Worm (Caenorhabditis elegans) whole organism, early embryonic: ENCODE results near the gene prk-1.

Source experiments
- B0310.2 ChIP-seq: sonication (generic microtip); optimal IDR thresholded peaks from 2 replicates; lab custom pipeline; 2016; ENCODE audit warnings: mild to moderate bottlenecking, missing genetic modification characterization, missing compliant biosample characterization
- F13C5.2 ChIP-seq: sonication (generic microtip); optimal IDR thresholded peaks from 2 replicates; lab custom pipeline; 2017; ENCODE audit warnings: mild to moderate bottlenecking, missing genetic modification characterization, inconsistent platforms, missing compliant biosample characterization
- aly-1 ChIP-seq: sonication (generic microtip); optimal IDR thresholded peaks from 2 replicates; lab custom pipeline; 2016; ENCODE audit warnings: missing genetic modification characterization, missing compliant biosample characterization
- ama-1 ChIP-seq: fragments of 150-350 bp; optimal IDR thresholded peaks from 2 replicates; lab custom pipeline; 2014
- ceh-13 ChIP-seq: fragments of 200-800 bp; sonication (Bioruptor generic); optimal IDR thresholded peaks from 2 replicates; lab custom pipeline; 2018; ENCODE audit warnings: mild to moderate bottlenecking, missing genetic modification characterization, missing compliant biosample characterization
- ceh-36 ChIP-seq: sonication (generic microtip); optimal IDR thresholded peaks from 2 replicates; lab custom pipeline; 2016; ENCODE audit warnings: missing genetic modification characterization, inconsistent platforms, missing compliant biosample characterization
- ets-7 ChIP-seq: sonication (generic microtip); optimal IDR thresholded peaks from 2 replicates; lab custom pipeline; 2016; ENCODE audit warnings: missing genotype, missing genetic modification characterization, missing compliant biosample characterization
- flt-1 ChIP-seq: fragments of 200-800 bp; sonication (Bioruptor generic); IDR thresholded peaks from 2 replicates; pipeline ENCODE4 v1.3.6; 2022; ENCODE audit warnings: missing genetic modification characterization, missing compliant biosample characterization
- hmbx-1 ChIP-seq: sonication (generic microtip); optimal IDR thresholded peaks from 2 replicates; lab custom pipeline; 2016; ENCODE audit warnings: mild to moderate bottlenecking, missing genetic modification characterization, missing compliant biosample characterization
- hmg-4 ChIP-seq: fragments of 200-800 bp; sonication (Bioruptor generic); optimal IDR thresholded peaks from 2 replicates; lab custom pipeline; 2018; ENCODE audit warnings: mild to moderate bottlenecking, missing genetic modification characterization, missing compliant biosample characterization
- hnd-1 ChIP-seq: sonication (generic microtip); optimal IDR thresholded peaks from 2 replicates; lab custom pipeline; 2016; ENCODE audit warnings: missing genetic modification characterization, missing compliant biosample characterization
- pes-1 ChIP-seq: fragments of 200-800 bp; sonication (Bioruptor generic); IDR thresholded peaks from 2 replicates; pipeline ENCODE4 v1.3.6; 2022; ENCODE audit warnings: missing genetic modification reagents, missing genetic modification characterization, missing compliant biosample characterization
- scrt-1 ChIP-seq: fragments of 200-800 bp; sonication (Bioruptor generic); IDR thresholded peaks from 2 replicates; pipeline ENCODE4 v1.3.6; 2022; ENCODE audit warnings: missing genetic modification characterization, missing compliant biosample characterization
- sea-1 ChIP-seq: fragments of 200-800 bp; sonication (Bioruptor generic); conservative IDR thresholded peaks from 2 replicates; pipeline ENCODE4 v1.3.6; 2022; ENCODE audit warnings: missing genetic modification characterization, missing compliant biosample characterization
- tbx-11 ChIP-seq: fragments of 200-800 bp; sonication (Bioruptor generic); IDR thresholded peaks from 2 replicates; pipeline ENCODE4 v1.3.6; 2022; ENCODE audit warnings: missing genetic modification characterization, missing compliant biosample characterization
- tbx-37 ChIP-seq: fragments of 200-800 bp; sonication (Bioruptor generic); conservative IDR thresholded peaks from 2 replicates; pipeline ENCODE4 v1.3.6; 2022; ENCODE audit warnings: missing genetic modification reagents, missing genetic modification characterization, missing compliant biosample characterization
- tra-4 ChIP-seq: sonication (generic microtip); optimal IDR thresholded peaks from 2 replicates; lab custom pipeline; 2017; ENCODE audit warnings: missing genetic modification characterization, missing compliant biosample characterization

prk-1 gene

ce11 chrIII:6989900-6990299 lies at the start of gene prk-1:
Gene prk-1, plus strand, starts transcription at chrIII:6990168.
- no peak for TF ChIP-seq ceh-13
- no peak for TF ChIP-seq ets-7 (tag; lab: Kevin White, UChicago)
- TF ChIP-seq ama-1, result no peak
- no peak for TF ChIP-seq sea-1 (GFP tag; lab: Robert Waterston, UW)
- no peak for TF ChIP-seq ceh-36 (tag; lab: Kevin White, UChicago)
- no peak for TF ChIP-seq B0310.2
- TF ChIP-seq hmbx-1 (tag; lab: Kevin White, UChicago), result no peak
- TF ChIP-seq tbx-11, result no peak
- TF ChIP-seq F13C5.2, result no peak
- no peak for TF ChIP-seq tra-4 (tag; lab: Kevin White, UChicago)
- TF ChIP-seq hnd-1 (tag; lab: Kevin White, UChicago), result no peak

- TF ChIP-seq hnd-1 (tag; lab: Kevin White, UChicago), result no peak
- TF ChIP-seq tbx-37 (GFP tag; lab: Robert Waterston, UW), result no peak
- no peak for TF ChIP-seq tra-4 (tag; lab: Kevin White, UChicago)
- no peak for TF ChIP-seq tbx-11
- no peak for TF ChIP-seq ama-1
- TF ChIP-seq ceh-13, result no peak
- TF ChIP-seq aly-1 (tag; lab: Kevin White, UChicago), result no peak
- TF ChIP-seq F13C5.2, result no peak
- TF ChIP-seq ets-7 (tag; lab: Kevin White, UChicago), result no peak
- TF ChIP-seq sea-1 (GFP tag; lab: Robert Waterston, UW), result no peak
- TF ChIP-seq hmg-4 (GFP tag; lab: Kevin White, UChicago), result no peak
- no peak for TF ChIP-seq flt-1
- TF ChIP-seq scrt-1 (GFP tag; lab: Robert Waterston, UW), result no peak
- TF ChIP-seq B0310.2, result no peak
- no peak for TF ChIP-seq hmbx-1 (tag; lab: Kevin White, UChicago)
- TF ChIP-seq ceh-36 (tag; lab: Kevin White, UChicago), result no peak
- no peak for TF ChIP-seq pes-1 (GFP tag; lab: Robert Waterston, UW)
Observed at ce11 chrIII:6945319-6945718, 44.6 kb upstream of the prk-1 start.

DNA sequence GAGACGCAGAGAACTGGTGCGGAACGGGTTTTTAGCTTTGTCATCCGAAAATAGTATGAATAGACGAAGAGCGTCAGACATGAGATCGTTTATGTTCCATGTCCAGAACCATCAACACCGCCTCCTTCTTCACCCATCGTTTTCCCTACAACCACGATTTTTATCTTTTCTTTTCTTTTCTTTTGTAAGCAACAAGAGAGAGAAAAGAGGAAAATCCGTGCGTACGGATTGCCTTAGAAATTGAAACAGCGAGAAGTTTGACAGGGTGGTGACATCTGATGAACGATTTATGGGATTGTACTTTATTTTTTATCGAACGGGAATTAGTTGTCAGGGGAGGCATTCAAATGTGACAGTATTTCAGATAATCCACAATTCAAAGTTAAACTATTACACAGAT lies 44.2 kb upstream of the prk-1 start, which contains the start of gene abu-13:
Gene abu-13, minus strand, starts transcription at position 152 of the 400 bp plus-strand sequence.
- TF ChIP-seq ama-1, result no peak
- no peak for TF ChIP-seq scrt-1 (GFP tag; lab: Robert Waterston, UW)
- TF ChIP-seq ets-7 (tag; lab: Kevin White, UChicago), result no peak
- no peak for TF ChIP-seq tra-4 (tag; lab: Kevin White, UChicago)

DNA sequence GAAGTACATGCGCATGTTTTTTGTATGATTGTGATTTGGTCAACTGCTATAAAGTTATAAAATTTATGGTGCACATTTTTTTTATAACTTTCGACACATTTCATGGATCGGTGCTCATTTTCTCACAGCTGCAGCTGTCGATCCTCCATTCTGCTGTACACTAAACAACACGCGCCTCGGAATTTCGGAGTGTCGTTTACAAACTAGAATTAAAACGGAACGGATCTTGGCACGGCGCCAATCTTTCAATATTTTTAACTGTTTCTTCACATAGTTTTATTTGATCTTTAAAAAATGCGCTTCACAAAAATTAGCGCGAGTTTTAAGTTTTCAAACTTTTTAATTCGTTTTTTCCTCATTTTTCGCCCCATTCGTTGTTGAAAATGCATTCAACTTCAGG lies 43.6 kb upstream of the prk-1 start, which contains the start of gene let-711:
Gene let-711, plus strand, starts transcription at position 337 of the 400 bp plus-strand sequence.
- TF ChIP-seq sea-1 (GFP tag; lab: Robert Waterston, UW), result no peak
- TF ChIP-seq ceh-13, result no peak
- no peak for TF ChIP-seq ets-7 (tag; lab: Kevin White, UChicago)
- TF ChIP-seq B0310.2, result no peak
- no peak for TF ChIP-seq ama-1
- no peak for TF ChIP-seq pes-1 (GFP tag; lab: Robert Waterston, UW)
- TF ChIP-seq ceh-36 (tag; lab: Kevin White, UChicago), result no peak
- TF ChIP-seq tra-4 (tag; lab: Kevin White, UChicago), result no peak
- no peak for TF ChIP-seq aly-1 (tag; lab: Kevin White, UChicago)
- TF ChIP-seq hnd-1 (tag; lab: Kevin White, UChicago), result no peak
- TF ChIP-seq tbx-37 (GFP tag; lab: Robert Waterston, UW), result no peak
- TF ChIP-seq F13C5.2, result no peak
- TF ChIP-seq scrt-1 (GFP tag; lab: Robert Waterston, UW), result no peak
- no peak for TF ChIP-seq hmbx-1 (tag; lab: Kevin White, UChicago)
- TF ChIP-seq tbx-11, result no peak
- no peak for TF ChIP-seq flt-1

DNA sequence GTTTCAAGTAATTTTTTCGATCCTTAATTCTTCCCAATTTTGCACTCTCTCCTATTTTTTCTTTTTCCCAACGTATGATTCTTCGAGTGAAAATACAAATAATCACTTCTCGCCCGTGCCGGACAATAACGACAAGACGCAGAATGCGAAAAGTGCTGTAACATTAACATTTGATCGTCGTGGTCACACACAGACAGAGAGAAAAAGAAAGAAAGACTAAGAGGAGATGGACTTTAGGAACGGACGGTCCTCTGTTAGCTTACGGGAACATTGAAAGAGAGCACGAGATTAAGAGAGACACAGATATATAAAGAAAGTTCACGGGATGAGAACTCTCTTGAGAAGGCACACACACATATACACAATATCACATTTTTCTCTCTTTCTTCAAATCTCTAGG lies 42.1 kb upstream of the prk-1 start:
- no peak for TF ChIP-seq hmg-4 (GFP tag; lab: Kevin White, UChicago)
- no peak for TF ChIP-seq B0310.2
- TF ChIP-seq ets-7 (tag; lab: Kevin White, UChicago), result no peak
- TF ChIP-seq tra-4 (tag; lab: Kevin White, UChicago), result no peak
- TF ChIP-seq ceh-13, result no peak
- no peak for TF ChIP-seq tbx-11
- no peak for TF ChIP-seq hmbx-1 (tag; lab: Kevin White, UChicago)
- TF ChIP-seq ama-1, result no peak
- TF ChIP-seq ceh-36 (tag; lab: Kevin White, UChicago), result no peak

ce11 chrIII:6951435-6951834 lies 38.5 kb upstream of the prk-1 start:
- TF ChIP-seq F13C5.2 (no peak), aly-1 (tag; lab: Kevin White, UChicago) (no peak), hnd-1 (tag; lab: Kevin White, UChicago) (no peak), tbx-11 (no peak), sea-1 (GFP tag; lab: Robert Waterston, UW) (no peak), pes-1 (GFP tag; lab: Robert Waterston, UW) (no peak), ets-7 (tag; lab: Kevin White, UChicago) (no peak), hmg-4 (GFP tag; lab: Kevin White, UChicago) (no peak), ama-1 (no peak), tbx-37 (GFP tag; lab: Robert Waterston, UW) (no peak), ceh-36 (tag; lab: Kevin White, UChicago) (no peak), tra-4 (tag; lab: Kevin White, UChicago) (no peak), flt-1 (no peak), B0310.2 (no peak), scrt-1 (GFP tag; lab: Robert Waterston, UW) (no peak), ceh-13 (no peak), hmbx-1 (tag; lab: Kevin White, UChicago) (no peak)

ce11 chrIII:6953373-6953772 lies 36.6 kb upstream of the prk-1 start:
- no peak for TF ChIP-seq ets-7 (tag; lab: Kevin White, UChicago)
- no peak for TF ChIP-seq scrt-1 (GFP tag; lab: Robert Waterston, UW)
- no peak for TF ChIP-seq hnd-1 (tag; lab: Kevin White, UChicago)
- no peak for TF ChIP-seq tra-4 (tag; lab: Kevin White, UChicago)
- no peak for TF ChIP-seq tbx-11
- TF ChIP-seq B0310.2, result no peak
- no peak for TF ChIP-seq hmbx-1 (tag; lab: Kevin White, UChicago)
- TF ChIP-seq aly-1 (tag; lab: Kevin White, UChicago), result no peak
- no peak for TF ChIP-seq sea-1 (GFP tag; lab: Robert Waterston, UW)
- TF ChIP-seq ceh-36 (tag; lab: Kevin White, UChicago), result no peak
- TF ChIP-seq ceh-13, result no peak
- TF ChIP-seq hmg-4 (GFP tag; lab: Kevin White, UChicago), result no peak
